Worm (Caenorhabditis elegans) whole organism, L3 larva: ENCODE results near the gene F29G9.1.

Source experiments
- R02D3.7 ChIP-seq: fragments of 150-350 bp; optimal IDR thresholded peaks from 2 replicates; lab custom pipeline; 2014; ENCODE audit warnings: missing biosample characterization, missing genetic modification characterization
- ZK546.5 ChIP-seq: sonication (generic microtip); optimal IDR thresholded peaks from 2 replicates; lab custom pipeline; 2017; ENCODE audit warnings: missing biosample characterization, missing genetic modification characterization
- aly-2 ChIP-seq: fragments of 150-350 bp; optimal IDR thresholded peaks from 2 replicates; lab custom pipeline; 2014; ENCODE audit warnings: missing biosample characterization, missing genetic modification characterization
- ama-1 ChIP-seq: fragments of 150-350 bp; optimal IDR thresholded peaks from 2 replicates; lab custom pipeline; 2018
- ceh-16 ChIP-seq: sonication (generic microtip); optimal IDR thresholded peaks from 2 replicates; lab custom pipeline; 2017; ENCODE audit warnings: missing biosample characterization, missing genetic modification characterization
- ceh-82 ChIP-seq: fragments of 150-350 bp; optimal IDR thresholded peaks from 2 replicates; lab custom pipeline; 2014; ENCODE audit warnings: missing biosample characterization, missing genetic modification characterization
- ceh-9 ChIP-seq: sonication (generic microtip); optimal IDR thresholded peaks from 2 replicates; lab custom pipeline; 2018; ENCODE audit warnings: missing biosample characterization, missing genetic modification characterization
- daf-12 ChIP-seq: fragments of 150-350 bp; optimal IDR thresholded peaks from 2 replicates; lab custom pipeline; 2014; ENCODE audit warnings: missing biosample characterization, missing genetic modification reagents, missing genetic modification characterization
- egl-27 ChIP-seq: sonication (generic microtip); optimal IDR thresholded peaks from 4 replicates; lab custom pipeline; 2017; ENCODE audit warnings: missing biosample characterization, missing genetic modification reagents, missing genetic modification characterization
- egl-5 ChIP-seq: fragments of 150-350 bp; optimal IDR thresholded peaks from 2 replicates; lab custom pipeline; 2017; ENCODE audit warnings: missing biosample characterization, missing genetic modification reagents, missing genetic modification characterization, inconsistent platforms
- elt-1 ChIP-seq: fragments of 150-350 bp; optimal IDR thresholded peaks from 2 replicates; lab custom pipeline; 2014; ENCODE audit warnings: missing biosample characterization, missing genetic modification characterization
- elt-2 ChIP-seq: sonication (generic microtip); optimal IDR thresholded peaks from 2 replicates; lab custom pipeline; 2016; ENCODE audit warnings: missing genetic modification reagents, mild to moderate bottlenecking, missing genetic modification characterization, missing compliant biosample characterization
- elt-3 ChIP-seq, 3 experiments: fragments of 150-350 bp in 1 of 3; sonication (generic microtip) in 2 of 3; optimal IDR thresholded peaks; 2 replicates in 2 of 3; 4 replicates in 1 of 3; lab custom pipeline; 2014 to 2017; ENCODE audit warnings: missing biosample characterization in 3 of 3, missing genetic modification characterization in 3 of 3
- fkh-2 ChIP-seq: fragments of 150-350 bp; optimal IDR thresholded peaks from 2 replicates; lab custom pipeline; 2014; ENCODE audit warnings: missing biosample characterization, missing genetic modification reagents, missing genetic modification characterization
- lin-39 ChIP-seq: fragments of 150-350 bp; optimal IDR thresholded peaks from 2 replicates; lab custom pipeline; 2018; ENCODE audit warnings: missing biosample characterization, missing genetic modification reagents, missing genetic modification characterization
- lsy-12 ChIP-seq: sonication (generic microtip); optimal IDR thresholded peaks from 2 replicates; lab custom pipeline; 2016; ENCODE audit warnings: mild to moderate bottlenecking, missing genetic modification characterization, missing compliant biosample characterization
- mdl-1 ChIP-seq: fragments of 150-350 bp; optimal IDR thresholded peaks from 2 replicates; lab custom pipeline; 2014; ENCODE audit warnings: missing biosample characterization, missing genetic modification characterization
- mml-1 ChIP-seq: fragments of 150-350 bp; sonication (generic microtip); optimal IDR thresholded peaks from 3 replicates; lab custom pipeline; 2014; ENCODE audit warnings: missing biosample characterization, missing genetic modification characterization
- nfya-1 ChIP-seq: sonication (generic microtip); optimal IDR thresholded peaks from 2 replicates; lab custom pipeline; 2017; ENCODE audit warnings: missing genetic modification characterization, mild to moderate bottlenecking, missing compliant biosample characterization, antibody characterized with exemption, moderate library complexity; ENCODE audit not compliant: insufficient read depth
- nhr-11 ChIP-seq: fragments of 150-350 bp; optimal IDR thresholded peaks from 2 replicates; lab custom pipeline; 2014; ENCODE audit warnings: missing biosample characterization, missing genetic modification characterization
- nhr-12 ChIP-seq: fragments of 150-350 bp; optimal IDR thresholded peaks from 2 replicates; lab custom pipeline; 2014; ENCODE audit warnings: missing biosample characterization, missing genetic modification characterization
- nhr-23 ChIP-seq: fragments of 150-350 bp; optimal IDR thresholded peaks from 2 replicates; lab custom pipeline; 2014; ENCODE audit warnings: missing biosample characterization, missing genetic modification reagents, missing genetic modification characterization
- nhr-237 ChIP-seq: fragments of 150-350 bp; optimal IDR thresholded peaks from 2 replicates; lab custom pipeline; 2014; ENCODE audit warnings: missing biosample characterization, missing genetic modification characterization
- nhr-25 ChIP-seq: sonication (generic microtip); optimal IDR thresholded peaks from 2 replicates; lab custom pipeline; 2017; ENCODE audit warnings: missing biosample characterization, missing genetic modification characterization
- nhr-28 ChIP-seq: fragments of 150-350 bp; optimal IDR thresholded peaks from 2 replicates; lab custom pipeline; 2014; ENCODE audit warnings: missing biosample characterization, missing genetic modification characterization
- nhr-43 ChIP-seq: sonication (generic microtip); optimal IDR thresholded peaks from 2 replicates; lab custom pipeline; 2016; ENCODE audit warnings: mild to moderate bottlenecking, missing genetic modification characterization, missing compliant biosample characterization; ENCODE audit not compliant: poor library complexity, severe bottlenecking
- nhr-67 ChIP-seq: fragments of 150-350 bp; optimal IDR thresholded peaks from 2 replicates; lab custom pipeline; 2014; ENCODE audit warnings: missing biosample characterization, missing genetic modification characterization
- nhr-76 ChIP-seq: fragments of 150-350 bp; sonication (generic microtip); optimal IDR thresholded peaks from 5 replicates; lab custom pipeline; 2014; ENCODE audit warnings: missing biosample characterization, missing genetic modification characterization
- sea-2 ChIP-seq: fragments of 150-350 bp; sonication (generic microtip); optimal IDR thresholded peaks from 4 replicates; lab custom pipeline; 2014; ENCODE audit warnings: missing biosample characterization, missing genetic modification reagents, missing genetic modification characterization
- skn-1 ChIP-seq: fragments of 150-350 bp; optimal IDR thresholded peaks from 2 replicates; lab custom pipeline; 2014; ENCODE audit warnings: missing biosample characterization, missing genetic modification characterization
- snpc-4 ChIP-seq: fragments of 150-350 bp; optimal IDR thresholded peaks from 2 replicates; lab custom pipeline; 2014; ENCODE audit warnings: missing biosample characterization, missing genetic modification characterization
- tbx-2 ChIP-seq: sonication (generic microtip); optimal IDR thresholded peaks from 2 replicates; lab custom pipeline; 2016; ENCODE audit warnings: mild to moderate bottlenecking, missing genetic modification characterization, missing compliant biosample characterization
- unc-62 ChIP-seq: fragments of 150-350 bp; sonication (generic microtip); optimal IDR thresholded peaks from 4 replicates; lab custom pipeline; 2014; ENCODE audit warnings: missing biosample characterization, missing genetic modification reagents, missing genetic modification characterization
- zag-1 ChIP-seq: fragments of 150-350 bp; optimal IDR thresholded peaks from 2 replicates; lab custom pipeline; 2014; ENCODE audit warnings: missing biosample characterization, missing genetic modification characterization
- ztf-11 ChIP-seq: fragments of 150-350 bp; optimal IDR thresholded peaks from 2 replicates; lab custom pipeline; 2014; ENCODE audit warnings: missing biosample characterization, missing genetic modification characterization
- ztf-4 ChIP-seq: fragments of 150-350 bp; optimal IDR thresholded peaks from 2 replicates; lab custom pipeline; 2014; ENCODE audit warnings: missing biosample characterization, missing genetic modification characterization

The F29G9.1 gene

ce11 chrV:6017630-6018029, 21.3 kb upstream of the F29G9.1 start, which contains the start of the genes rpt-2 and aps-1 (continued):
- TF ChIP-seq ama-1 (lab: Kevin White, UChicago) (no peak), elt-1 (tag; lab: Kevin White, UChicago) (peak; percentile 27), mml-1 (tag; lab: Kevin White, UChicago) (no peak), aly-2 (tag; lab: Kevin White, UChicago) (no peak), nhr-28 (tag; lab: Kevin White, UChicago) (no peak), ceh-16 (no peak), nhr-67 (tag; lab: Kevin White, UChicago) (no peak), zag-1 (tag; lab: Kevin White, UChicago) (no peak), egl-27 (tag; lab: Kevin White, UChicago) (no peak), elt-3 (tag; optimal IDR thresholded peaks at IDR 0.05; lab: Kevin White, UChicago) (no peak), lin-39 (peak; percentile 75), ceh-9 (no peak), nhr-11 (tag; lab: Kevin White, UChicago) (no peak), tbx-2 (tag; lab: Kevin White, UChicago) (no peak), sea-2 (no peak), nhr-237 (no peak), ztf-11 (tag; lab: Kevin White, UChicago) (no peak), daf-12 (tag; lab: Kevin White, UChicago) (no peak), egl-5 (tag; lab: Kevin White, UChicago) (peak; percentile 84), ztf-4 (tag; lab: Kevin White, UChicago) (no peak), R02D3.7 (tag; lab: Kevin White, UChicago) (peak; percentile 59)

DNA sequence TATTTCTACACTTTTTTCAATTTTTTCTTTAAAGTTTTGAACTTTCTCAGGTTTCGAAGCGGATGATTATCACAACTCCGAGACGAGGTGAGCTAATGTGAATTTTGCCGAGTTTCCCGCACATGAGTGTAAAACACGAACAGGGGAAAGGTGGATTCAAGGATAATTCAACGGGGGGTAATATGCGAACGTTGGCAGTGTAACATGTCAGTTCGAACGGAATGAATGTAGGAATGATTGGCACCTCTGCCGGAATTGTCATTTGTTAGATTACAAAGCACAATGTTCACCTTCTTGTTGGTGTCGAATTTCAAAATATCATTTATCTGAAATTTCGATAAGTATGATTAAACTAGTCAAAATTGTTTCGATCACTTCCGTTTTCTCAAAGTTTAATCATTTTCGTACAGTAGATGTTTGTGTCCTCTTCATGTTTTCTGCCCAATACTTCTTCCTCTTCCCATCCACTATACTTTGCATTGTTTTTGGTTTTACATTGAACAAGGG, 19.9 kb upstream of the F29G9.1 start, which contains the start of gene picc-1:
TSS of gene picc-1 (plus strand) at position 51 of the 507 bp plus-strand sequence.
- TF ChIP-seq nhr-237 (no peak), mdl-1 (tag; lab: Kevin White, UChicago) (no peak), tbx-2 (tag; lab: Kevin White, UChicago) (no peak), nhr-12 (no peak), nhr-11 (tag; lab: Kevin White, UChicago) (no peak), nfya-1 (tag; lab: Kevin White, UChicago) (no peak), skn-1 (no peak), fkh-2 (tag; lab: Kevin White, UChicago) (no peak), elt-3 (tag; optimal IDR thresholded peaks at IDR 0.05; lab: Kevin White, UChicago) (no peak), nhr-23 (tag; lab: Kevin White, UChicago) (no peak), snpc-4 (tag; lab: Kevin White, UChicago) (no peak), aly-2 (tag; lab: Kevin White, UChicago) (peak; percentile 66), egl-5 (tag; lab: Kevin White, UChicago) (no peak), elt-1 (tag; lab: Kevin White, UChicago) (no peak), nhr-28 (tag; lab: Kevin White, UChicago) (no peak), ZK546.5 (tag; lab: Kevin White, UChicago) (no peak), ama-1 (lab: Kevin White, UChicago) (peak; percentile 84), ceh-82 (tag; lab: Kevin White, UChicago) (no peak), sea-2 (no peak), ceh-9 (no peak), elt-2 (peak; percentile 39), nhr-43 (tag; lab: Kevin White, UChicago) (peak; percentile 61), ceh-16 (no peak), unc-62 (GFP tag; lab: Kevin White, UChicago) (no peak)

DNA sequence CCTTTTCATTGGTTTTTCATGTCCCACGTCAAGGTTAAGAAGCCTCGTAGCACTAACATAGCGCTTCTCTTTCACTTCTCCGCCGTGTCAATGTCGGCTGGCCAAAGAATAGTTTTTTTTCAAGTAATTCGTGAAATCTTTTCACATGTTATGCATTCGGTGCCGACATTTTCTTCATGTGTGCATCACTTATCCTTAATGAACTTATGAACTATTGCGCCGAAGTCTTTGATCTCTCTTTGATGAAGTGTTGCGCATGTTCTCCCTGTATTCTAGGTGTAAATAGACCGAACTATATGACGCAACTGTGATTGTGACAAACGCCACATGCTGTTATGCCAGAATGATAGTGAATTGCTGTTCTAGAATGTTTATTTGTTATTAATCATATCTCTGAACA, 16.8 kb upstream of the F29G9.1 start:
- TF ChIP-seq nhr-43 (tag; lab: Kevin White, UChicago), result peak; percentile 13
- TF ChIP-seq nhr-25 (tag; lab: Kevin White, UChicago), result peak; percentile 51
- TF ChIP-seq nhr-76 (tag; lab: Kevin White, UChicago), result no peak
- TF ChIP-seq, all 47 proteins: peak for 2

- no peak for TF ChIP-seq aly-2 (tag; lab: Kevin White, UChicago)
- no peak for TF ChIP-seq nhr-11 (tag; lab: Kevin White, UChicago)
- TF ChIP-seq ceh-9, result no peak
- no peak for TF ChIP-seq ZK546.5 (tag; lab: Kevin White, UChicago)
- TF ChIP-seq tbx-2 (tag; lab: Kevin White, UChicago), result peak; percentile 28
- TF ChIP-seq nhr-67 (tag; lab: Kevin White, UChicago), result no peak
- TF ChIP-seq nhr-76 (tag; lab: Kevin White, UChicago), result no peak
- TF ChIP-seq fkh-2 (tag; lab: Kevin White, UChicago), result no peak
- no peak for TF ChIP-seq ztf-4 (tag; lab: Kevin White, UChicago)
- peak; percentile 27 for TF ChIP-seq egl-5 (tag; lab: Kevin White, UChicago)
- TF ChIP-seq ceh-16, result no peak
- no peak for TF ChIP-seq lsy-12 (tag; lab: Kevin White, UChicago)
- TF ChIP-seq nfya-1 (tag; lab: Kevin White, UChicago), result peak; percentile 70
- TF ChIP-seq lin-39, result peak; percentile 73
- no peak for TF ChIP-seq mdl-1 (tag; lab: Kevin White, UChicago)
- no peak for TF ChIP-seq elt-2
- TF ChIP-seq nhr-23 (tag; lab: Kevin White, UChicago), result no peak
- peak; percentile 22 for TF ChIP-seq unc-62 (GFP tag; lab: Kevin White, UChicago)
Observed at ce11 chrV:6030559-6030975, 8.3 kb upstream of the F29G9.1 start.
